Fruit fly (Drosophila melanogaster) whole organism, wandering third instar larva: ENCODE results near the gene CSN6.

ENCODE experiments used
- CG32264 ChIP-seq: fragments of 200-800 bp; sonication (Bioruptor generic); optimal IDR thresholded peaks from 2 replicates; lab custom pipeline; 2016; ENCODE audit warnings: missing biosample characterization, missing genetic modification characterization
- Dfd ChIP-seq: fragments of >200 bp; optimal IDR thresholded peaks from 2 replicates; lab custom pipeline; 2017; ENCODE audit warnings: missing biosample characterization, missing genetic modification characterization
- Hr78 ChIP-seq: fragments of >200 bp; optimal IDR thresholded peaks from 2 replicates; lab custom pipeline; 2017; ENCODE audit warnings: missing biosample characterization, missing genetic modification characterization
- Hr83 ChIP-seq: fragments of 200-300 bp; sonication (Bioruptor generic); optimal IDR thresholded peaks from 2 replicates; lab custom pipeline; 2016; ENCODE audit warnings: missing biosample characterization, mild to moderate bottlenecking, missing genetic modification characterization, moderate library complexity; ENCODE audit not compliant: poor library complexity, severe bottlenecking
- brk ChIP-seq: fragments of 200-800 bp; sonication (Bioruptor generic); optimal IDR thresholded peaks from 2 replicates; lab custom pipeline; 2016; ENCODE audit warnings: missing biosample characterization, mild to moderate bottlenecking, missing genetic modification characterization
- psq ChIP-seq: fragments of 200-800 bp; sonication (Bioruptor generic); optimal IDR thresholded peaks from 3 replicates; lab custom pipeline; 2017; ENCODE audit warnings: missing biosample characterization, mild to moderate bottlenecking, missing genetic modification characterization, moderate library complexity

- TF ChIP-seq Dfd (GFP tag; lab: Kevin White, UChicago) (no peak), CG32264 (GFP tag; lab: Kevin White, UChicago) (no peak), Hr83 (peak; percentile 4), psq (GFP tag; lab: Kevin White, UChicago) (no peak), Hr78 (no peak), brk (GFP tag; lab: Kevin White, UChicago) (no peak)
Observed at dm6 chr3R:22539762-22540161, 40.8 kb upstream of the CSN6 start, which contains the start of gene CG5326.
